Fruit fly (Drosophila melanogaster): ENCODE data around the gene Ucp4B.

Ucp4B gene

dm6 chr2L:6019352-6020131, 49.9 kb downstream of the Ucp4B start, which contains the start of gene H2.0:
Gene H2.0, minus strand, starts transcription at chr2L:6019402.
- peak; percentile 94 for TF ChIP-seq twi (tag; optimal IDR thresholded peaks at IDR 0.05)
- peak; percentile 22 for TF ChIP-seq lilli (GFP tag; optimal IDR thresholded peaks at IDR 0.05)
- peak; percentile 5 for TF ChIP-seq dm (GFP tag; optimal IDR thresholded peaks at IDR 0.05)
- TF ChIP-seq ara (GFP tag; IDR thresholded peaks at IDR 0.05), result 0 out of 2 replicates have a peak, but pooled peaks have one; percentile 26
- TF ChIP-seq psq (GFP tag; optimal IDR thresholded peaks at IDR 0.05), result no peak
- no peak for TF ChIP-seq odd (GFP tag; optimal IDR thresholded peaks at IDR 0.05)
- TF ChIP-seq Xrp1 (GFP tag; IDR thresholded peaks at IDR 0.05), result peak; percentile 47; the same call in 1 of the 2 replicates
- no peak for TF ChIP-seq dmrt99B (tag; optimal IDR thresholded peaks at IDR 0.05)
- TF ChIP-seq CG2712 (tag; optimal IDR thresholded peaks at IDR 0.05), result peak; percentile 66
- peak; percentile 52 for TF ChIP-seq CG17829 (tag; optimal IDR thresholded peaks at IDR 0.05)
- peak in 1 of 2 experiments; percentile 23 for TF ChIP-seq dpn (GFP tag; optimal IDR thresholded peaks at IDR 0.05)
- TF ChIP-seq Usf (GFP tag; optimal IDR thresholded peaks at IDR 0.05), result no peak
- peak; percentile 57 for TF ChIP-seq CG1603 (tag; optimal IDR thresholded peaks at IDR 0.05)
- TF ChIP-seq Nf-YA (GFP tag; IDR thresholded peaks at IDR 0.05), result peak; percentile 59; the same call in 1 of the 2 replicates
- no peak for TF ChIP-seq Trl (optimal IDR thresholded peaks at IDR 0.05)
- peak; percentile 6 for TF ChIP-seq Trl (GFP tag; optimal IDR thresholded peaks at IDR 0.05)
- TF ChIP-seq bcd (GFP tag; optimal IDR thresholded peaks at IDR 0.05), result peak; percentile 19
- TF ChIP-seq CG2202 (tag; optimal IDR thresholded peaks at IDR 0.05), result peak; percentile 8
- no peak for TF ChIP-seq CG12104 (GFP tag; optimal IDR thresholded peaks at IDR 0.05)
- TF ChIP-seq ewg (GFP tag; optimal IDR thresholded peaks at IDR 0.05), result peak; percentile 14
- TF ChIP-seq az2 (GFP tag; optimal IDR thresholded peaks at IDR 0.05), result peak; percentile 27
- peak; percentile 20 for TF ChIP-seq CG2875 (GFP tag; optimal IDR thresholded peaks at IDR 0.05)
- peak; percentile 40 for TF ChIP-seq CG8924 (tag; optimal IDR thresholded peaks at IDR 0.05)
- TF ChIP-seq CG6175 (GFP tag; IDR thresholded peaks at IDR 0.05), result no peak
- peak; percentile 74 for TF ChIP-seq kni (GFP tag; optimal IDR thresholded peaks at IDR 0.05)
- no peak for TF ChIP-seq stwl (tag; optimal IDR thresholded peaks at IDR 0.05)
- TF ChIP-seq Nf-YC (tag; optimal IDR thresholded peaks at IDR 0.05), result peak; percentile 97
- TF ChIP-seq grn (GFP tag; optimal IDR thresholded peaks at IDR 0.05), result peak; percentile 24
- TF ChIP-seq danr (GFP tag; IDR thresholded peaks at IDR 0.05), result 0 out of 2 replicates have a peak, but pooled peaks have one; percentile 11
- no peak for TF ChIP-seq eve (GFP tag; optimal IDR thresholded peaks at IDR 0.05)
- TF ChIP-seq phol (tag; optimal IDR thresholded peaks at IDR 0.05), result peak; percentile 52
- TF ChIP-seq CG9876 (GFP tag; optimal IDR thresholded peaks at IDR 0.05), result no peak
- peak; percentile 13 for TF ChIP-seq Spps (tag; optimal IDR thresholded peaks at IDR 0.05)
- 0 out of 3 replicates have a peak, but pooled peaks have one; percentile 28 for TF ChIP-seq CG11695 (GFP tag; IDR thresholded peaks at IDR 0.05)
- TF ChIP-seq CG13775 (GFP tag; optimal IDR thresholded peaks at IDR 0.05), result peak; percentile 25
- TF ChIP-seq Ets65A (GFP tag), result no peak
- TF ChIP-seq lab (GFP tag; optimal IDR thresholded peaks at IDR 0.05), result peak; percentile 27
- TF ChIP-seq CG3407 (GFP tag; optimal IDR thresholded peaks at IDR 0.05), result peak; percentile 21
- peak; percentile 11 for TF ChIP-seq shn (GFP tag; optimal IDR thresholded peaks at IDR 0.05)
- peak; percentile 5 for TF ChIP-seq kah (GFP tag; optimal IDR thresholded peaks at IDR 0.05)
- peak; percentile 27 for TF ChIP-seq CG10267 (tag; optimal IDR thresholded peaks at IDR 0.05)
- 0 out of 2 replicates have a peak, but pooled peaks have one; percentile 8 for TF ChIP-seq CG13287 (GFP tag; IDR thresholded peaks at IDR 0.05; ENCODE audit: partially characterized antibody)
- TF ChIP-seq pfk (GFP tag; optimal IDR thresholded peaks at IDR 0.05), result no peak
- TF ChIP-seq CG1529 (GFP tag; optimal IDR thresholded peaks at IDR 0.05), result peak; percentile 38
- peak; percentile 18 for TF ChIP-seq unpg (GFP tag; optimal IDR thresholded peaks at IDR 0.05)
- TF ChIP-seq CG12219 (GFP tag; optimal IDR thresholded peaks at IDR 0.05), result no peak
- TF ChIP-seq CG12942 (GFP tag; optimal IDR thresholded peaks at IDR 0.05), result no peak
- no peak for TF ChIP-seq Dip2 (GFP tag; IDR thresholded peaks at IDR 0.05)
- peak; percentile 1 for TF ChIP-seq Hmr (GFP tag; optimal IDR thresholded peaks at IDR 0.05)
- TF ChIP-seq Sin3A (optimal IDR thresholded peaks at IDR 0.05), result no peak

Measured in whole organism, embryonic.